Fruit fly (Drosophila melanogaster): ENCODE measurements around the gene cas.

DNA sequence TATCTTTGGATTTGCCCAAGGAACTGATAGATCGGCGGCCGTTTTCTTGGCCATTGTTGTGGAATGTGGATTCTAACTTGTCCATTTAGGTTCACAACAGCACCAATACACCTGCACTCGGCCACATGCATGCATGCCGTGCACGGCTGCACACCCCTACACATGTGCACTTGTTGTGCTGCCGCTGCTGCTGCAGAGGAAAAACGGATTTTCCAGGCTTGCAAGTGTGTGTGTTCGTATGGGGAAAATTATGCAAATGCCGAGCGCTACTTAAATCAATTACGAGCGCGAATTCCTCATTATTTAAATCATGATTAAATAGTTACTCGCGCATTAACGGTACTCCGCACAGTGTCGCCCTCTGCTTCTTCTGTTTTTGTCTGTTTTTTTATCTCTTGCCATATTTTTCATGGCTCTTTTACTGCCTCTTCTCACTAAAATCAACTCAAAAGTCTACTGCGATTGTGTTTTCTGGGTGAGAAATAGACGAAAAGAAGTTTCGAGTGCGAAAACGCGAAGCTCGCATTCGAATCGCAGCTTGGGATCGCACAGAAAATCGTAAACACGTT is 32.0 kb downstream of the cas start:
- TF ChIP-seq CG8301 (tag; optimal IDR thresholded peaks at IDR 0.05) = no peak
- TF ChIP-seq Ets98B (GFP tag; IDR thresholded peaks at IDR 0.05) = no peak
- TF ChIP-seq CG9948 (tag; optimal IDR thresholded peaks at IDR 0.05) = no peak
- no peak for TF ChIP-seq EcR (GFP tag; optimal IDR thresholded peaks at IDR 0.05)

Measured in whole organism, pupa.